Worm (Caenorhabditis elegans) whole organism, L4 larva: ENCODE measurements around the gene sre-50.

ENCODE experiments used
- Y48G9A.11 ChIP-seq: fragments of 200-800 bp; sonication (Bioruptor generic); IDR thresholded peaks from 2 replicates; pipeline ENCODE4 v1.3.6; 2022; ENCODE audit warnings: missing genetic modification reagents, missing genetic modification characterization, missing compliant biosample characterization
- Y5F2A.4 ChIP-seq: fragments of 200-800 bp; sonication (Bioruptor generic); optimal IDR thresholded peaks from 2 replicates; lab custom pipeline; 2018; ENCODE audit warnings: mild to moderate bottlenecking, missing genetic modification characterization, missing compliant biosample characterization
- ZK546.5 ChIP-seq, 2 experiments: sonication (generic microtip); optimal IDR thresholded peaks; 2 replicates each; lab custom pipeline; 2017; ENCODE audit warnings: missing biosample characterization in 2 of 2, missing genetic modification characterization in 2 of 2
- aha-1 ChIP-seq: fragments of 150-350 bp; peaks from one replicate; lab custom pipeline; 2014; ENCODE audit warnings: missing biosample characterization, missing genetic modification characterization
- ceh-28 ChIP-seq: fragments of 150-350 bp; optimal IDR thresholded peaks from 2 replicates; lab custom pipeline; 2014; ENCODE audit warnings: missing biosample characterization, missing genetic modification reagents, missing genetic modification characterization
- ceh-32 ChIP-seq: sonication (generic microtip); optimal IDR thresholded peaks from 2 replicates; lab custom pipeline; 2016; ENCODE audit warnings: mild to moderate bottlenecking, missing genetic modification characterization, missing compliant biosample characterization; ENCODE audit not compliant: poor library complexity
- ceh-62 ChIP-seq: sonication (generic microtip); optimal IDR thresholded peaks from 2 replicates; lab custom pipeline; 2017; ENCODE audit warnings: missing biosample characterization, missing genetic modification characterization
- ceh-82 ChIP-seq: sonication (generic microtip); optimal IDR thresholded peaks from 2 replicates; lab custom pipeline; 2017; ENCODE audit warnings: missing biosample characterization, missing genetic modification characterization
- daf-16 ChIP-seq, 3 experiments: sonication (generic microtip); optimal IDR thresholded peaks; 2 replicates each; lab custom pipeline; 2016 to 2017; ENCODE audit warnings: missing genetic modification characterization in 3 of 3, missing genetic modification reagents in 3 of 3, mild to moderate bottlenecking in 2 of 3, missing compliant biosample characterization in 2 of 3, missing biosample characterization in 1 of 3, moderate library complexity in 1 of 3
- dmd-6 ChIP-seq: fragments of 200-800 bp; sonication (Bioruptor generic); IDR thresholded peaks from 2 replicates; pipeline ENCODE4 v1.3.6; 2022; ENCODE audit warnings: missing genetic modification reagents, missing genetic modification characterization, missing compliant biosample characterization
- duxl-1 ChIP-seq: sonication (generic microtip); optimal IDR thresholded peaks from 2 replicates; lab custom pipeline; 2016; ENCODE audit warnings: mild to moderate bottlenecking, missing genetic modification characterization, moderate library complexity, missing compliant biosample characterization; ENCODE audit not compliant: poor library complexity
- dve-1 ChIP-seq: sonication (generic microtip); optimal IDR thresholded peaks from 2 replicates; lab custom pipeline; 2017; ENCODE audit warnings: antibody characterized with exemption, mild to moderate bottlenecking, missing genetic modification characterization, missing compliant biosample characterization; ENCODE audit not compliant: insufficient read depth
- egl-43 ChIP-seq: fragments of 200-800 bp; sonication (Bioruptor generic); IDR thresholded peaks from 2 replicates; pipeline ENCODE4 v1.3.6; 2022; ENCODE audit warnings: missing genetic modification reagents, missing genetic modification characterization, missing compliant biosample characterization
- fkh-10 ChIP-seq: fragments of 150-350 bp; optimal IDR thresholded peaks from 2 replicates; lab custom pipeline; 2014; ENCODE audit warnings: missing biosample characterization, missing genetic modification reagents, missing genetic modification characterization
- fos-1 ChIP-seq: fragments of 150-350 bp; optimal IDR thresholded peaks from 2 replicates; lab custom pipeline; 2014; ENCODE audit warnings: missing biosample characterization, missing genetic modification characterization
- hif-1 ChIP-seq, 2 experiments: sonication (generic microtip); optimal IDR thresholded peaks; 2 replicates each; lab custom pipeline; 2016 to 2017; ENCODE audit warnings: missing compliant biosample characterization in 2 of 2, missing genetic modification characterization in 2 of 2, missing genetic modification reagents in 2 of 2, missing genotype in 2 of 2, mild to moderate bottlenecking in 1 of 2
- hlh-30 ChIP-seq: sonication (generic microtip); optimal IDR thresholded peaks from 2 replicates; lab custom pipeline; 2017; ENCODE audit warnings: antibody characterized with exemption, mild to moderate bottlenecking, missing genetic modification characterization, missing compliant biosample characterization; ENCODE audit not compliant: insufficient read depth
- hmg-1.1 ChIP-seq: fragments of 200-800 bp; sonication (Bioruptor generic); IDR thresholded peaks from 2 replicates; pipeline ENCODE4 v1.3.6; 2022; ENCODE audit warnings: missing genetic modification reagents, missing genetic modification characterization, missing compliant biosample characterization
- lin-29 ChIP-seq: fragments of 200-800 bp; sonication (Bioruptor generic); IDR thresholded peaks from 2 replicates; pipeline ENCODE4 v1.3.6; 2022; ENCODE audit warnings: missing genetic modification reagents, missing genetic modification characterization, missing compliant biosample characterization
- lir-3 ChIP-seq: sonication (generic microtip); optimal IDR thresholded peaks from 2 replicates; lab custom pipeline; 2016; ENCODE audit warnings: mild to moderate bottlenecking, missing genetic modification characterization, missing compliant biosample characterization
- madf-9 ChIP-seq: fragments of 200-800 bp; sonication (Bioruptor generic); conservative IDR thresholded peaks from 2 replicates; pipeline ENCODE4 v1.3.6; 2022; ENCODE audit warnings: missing genetic modification reagents, missing genetic modification characterization, missing compliant biosample characterization
- mdl-1 ChIP-seq, 2 experiments: fragments of 150-350 bp in 1 of 2; sonication (generic microtip) in 1 of 2; optimal IDR thresholded peaks; 2 replicates each; lab custom pipeline; 2014 to 2017; ENCODE audit warnings: missing biosample characterization in 2 of 2, missing genetic modification characterization in 2 of 2
- mep-1 ChIP-seq: fragments of 150-350 bp; sonication (generic microtip); optimal IDR thresholded peaks from 3 replicates; lab custom pipeline; 2014; ENCODE audit warnings: missing biosample characterization, missing genetic modification characterization
- mes-2 ChIP-seq: sonication (generic microtip); optimal IDR thresholded peaks from 2 replicates; lab custom pipeline; 2016; ENCODE audit warnings: missing genotype, mild to moderate bottlenecking, missing genetic modification characterization, missing compliant biosample characterization; ENCODE audit not compliant: poor library complexity, severe bottlenecking
- mxl-2 ChIP-seq: fragments of 200-800 bp; sonication (Bioruptor generic); conservative IDR thresholded peaks from 2 replicates; pipeline ENCODE4 v1.3.6; 2022; ENCODE audit warnings: missing genetic modification reagents, missing genetic modification characterization, missing compliant biosample characterization
- nhr-237 ChIP-seq: sonication (generic microtip); optimal IDR thresholded peaks from 2 replicates; lab custom pipeline; 2017; ENCODE audit warnings: missing biosample characterization, missing genetic modification characterization
- nhr-28 ChIP-seq: fragments of 150-350 bp; optimal IDR thresholded peaks from 2 replicates; lab custom pipeline; 2014; ENCODE audit warnings: missing biosample characterization, missing genetic modification characterization
- nhr-41 ChIP-seq: fragments of 200-800 bp; sonication (Bioruptor generic); IDR thresholded peaks from 2 replicates; pipeline ENCODE4 v1.3.6; 2022; ENCODE audit warnings: missing genetic modification reagents, missing genetic modification characterization, missing compliant biosample characterization
- pqm-1 ChIP-seq: sonication (generic microtip); optimal IDR thresholded peaks from 2 replicates; lab custom pipeline; 2017; ENCODE audit warnings: missing biosample characterization, missing genetic modification characterization
- set-16 ChIP-seq: fragments of 200-800 bp; sonication (Bioruptor generic); IDR thresholded peaks from 2 replicates; pipeline ENCODE4 v1.3.6; 2022; ENCODE audit warnings: missing genetic modification reagents, missing genetic modification characterization, missing compliant biosample characterization
- snpc-1.2 ChIP-seq: fragments of 200-800 bp; sonication (Bioruptor generic); IDR thresholded peaks from 2 replicates; pipeline ENCODE4 v1.3.6; 2022; ENCODE audit warnings: missing genetic modification reagents, missing genetic modification characterization, missing compliant biosample characterization
- tag-97 ChIP-seq: fragments of 200-800 bp; sonication (Bioruptor generic); IDR thresholded peaks from 2 replicates; pipeline ENCODE4 v1.3.6; 2022; ENCODE audit warnings: missing genetic modification characterization, missing compliant biosample characterization
- tra-1 ChIP-seq: fragments of 200-800 bp; sonication (Bioruptor generic); IDR thresholded peaks from 2 replicates; pipeline ENCODE4 v1.3.6; 2022; ENCODE audit warnings: missing genetic modification reagents, missing genetic modification characterization, missing compliant biosample characterization
- unc-39 ChIP-seq: sonication (generic microtip); optimal IDR thresholded peaks from 2 replicates; lab custom pipeline; 2017; ENCODE audit warnings: missing biosample characterization, missing genetic modification characterization
- unc-62 ChIP-seq, 3 experiments: fragments of 150-350 bp in 1 of 3; sonication (generic microtip); optimal IDR thresholded peaks in 2 of 3; peaks in 1 of 3; 1 replicate in 1 of 3; 2 replicates in 2 of 3; lab custom pipeline; 2014 to 2017; ENCODE audit warnings: missing biosample characterization in 3 of 3, missing genetic modification characterization in 3 of 3, missing genetic modification reagents in 3 of 3, missing genotype in 1 of 3
- zip-11 ChIP-seq: fragments of 200-800 bp; sonication (Bioruptor generic); IDR thresholded peaks from 2 replicates; pipeline ENCODE4 v1.3.6; 2022; ENCODE audit warnings: missing genetic modification characterization, missing compliant biosample characterization

The sre-50 gene

DNA sequence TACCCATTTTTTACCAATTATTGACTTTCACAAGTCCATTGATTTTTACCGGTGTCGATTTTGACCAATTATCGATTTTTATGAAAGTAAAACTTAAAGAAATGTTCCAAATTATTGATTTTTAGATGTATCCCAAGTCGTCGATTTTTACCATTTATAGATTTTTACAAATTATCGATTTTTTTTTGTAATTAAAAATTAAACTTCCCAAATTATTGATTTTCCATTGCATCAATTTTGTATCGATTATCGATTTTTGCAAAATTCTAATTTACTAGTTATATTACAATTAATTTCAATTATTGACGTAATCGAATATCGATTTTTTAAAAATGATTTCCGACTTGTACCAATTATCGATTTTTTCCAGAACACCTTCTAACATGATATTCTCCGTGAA is at the start of gene sre-50:
TSS of gene sre-50 (plus strand) at position 384 of the 400 bp plus-strand sequence.
- TF ChIP-seq ceh-28 (tag; lab: Kevin White, UChicago) (peak; percentile 96), ZK546.5 (tag; optimal IDR thresholded peaks at IDR 0.05; lab: Kevin White, UChicago) (no peak)

- TF ChIP-seq tra-1 (GFP tag; lab: Robert Waterston, UW): no peak
- peak; percentile 96 for TF ChIP-seq ceh-28 (tag; lab: Kevin White, UChicago)
Measured at ce11 chrII:12255545-12256233, 47.6 kb upstream of the sre-50 start.

DNA sequence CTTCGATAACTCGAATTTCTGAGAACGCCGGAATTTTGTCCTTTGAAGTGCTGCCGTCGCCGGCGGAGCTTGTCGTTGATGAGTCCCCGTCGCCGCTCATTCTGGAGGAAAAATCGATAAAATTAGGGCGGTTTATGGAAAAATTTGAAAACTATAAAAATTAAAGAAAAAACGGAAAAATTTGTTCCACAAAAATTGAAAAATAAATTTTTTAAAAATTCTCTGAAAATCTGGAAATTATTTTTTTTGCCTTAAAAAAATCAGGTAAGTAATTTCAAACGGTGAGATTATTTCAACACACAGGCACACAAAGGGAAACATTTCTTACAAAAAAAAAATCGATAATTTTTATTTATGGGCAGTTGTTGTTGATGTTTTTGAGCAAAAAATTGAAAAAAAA is 46.8 kb upstream of the sre-50 start, which contains the start of gene parn-2:
TSS of gene parn-2 (minus strand) at position 101 of the 400 bp plus-strand sequence.
- TF ChIP-seq pqm-1 (tag; lab: Kevin White, UChicago): no peak
- TF ChIP-seq nhr-237: no peak
- TF ChIP-seq unc-39: no peak
- no peak for TF ChIP-seq mxl-2 (GFP tag; lab: Robert Waterston, UW)
- TF ChIP-seq fos-1 (tag; lab: Kevin White, UChicago): no peak
- no peak for TF ChIP-seq fkh-10
- TF ChIP-seq nhr-28 (tag; lab: Kevin White, UChicago): no peak
- TF ChIP-seq mes-2 (tag; lab: Kevin White, UChicago): no peak
- TF ChIP-seq hmg-1.1 (GFP tag; lab: Robert Waterston, UW): no peak
- no peak for TF ChIP-seq aha-1 (tag; lab: Kevin White, UChicago)

- no peak for TF ChIP-seq hif-1 (tag; optimal IDR thresholded peaks at IDR 0.05; lab: Kevin White, UChicago)
- peak; percentile 65 for TF ChIP-seq ceh-28 (tag; lab: Kevin White, UChicago)
Measured at ce11 chrII:12257095-12257494, 46.2 kb upstream of the sre-50 start.

DNA sequence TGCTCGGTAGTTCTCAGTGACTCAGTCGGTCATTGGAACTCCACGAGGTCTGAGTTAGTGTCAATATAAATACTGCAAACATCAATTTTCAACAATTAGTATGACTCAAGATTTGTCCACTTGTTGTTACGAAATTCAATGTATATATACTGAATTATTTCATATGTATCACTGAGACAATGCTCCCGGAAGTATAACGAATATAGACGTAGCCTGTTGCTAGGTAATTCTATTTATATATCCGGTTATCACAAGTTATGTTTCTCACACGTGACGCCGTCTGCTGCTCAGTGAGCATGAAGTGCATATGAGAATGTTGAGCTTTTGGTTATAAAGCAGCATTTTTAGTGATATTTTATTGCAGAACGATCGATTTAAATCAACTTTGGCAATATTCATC is 42.8 kb upstream of the sre-50 start:
- TF ChIP-seq lir-3 (tag; lab: Kevin White, UChicago): no peak
- peak in 1 of 2 experiments; percentile 32 for TF ChIP-seq unc-62 (GFP tag; optimal IDR thresholded peaks at IDR 0.05 in 1 of 2; lab: Kevin White, UChicago)
- no peak for TF ChIP-seq unc-62 (tag; optimal IDR thresholded peaks at IDR 0.05; lab: Kevin White, UChicago)
- no peak for TF ChIP-seq Y48G9A.11 (GFP tag; lab: Robert Waterston, UW)

DNA sequence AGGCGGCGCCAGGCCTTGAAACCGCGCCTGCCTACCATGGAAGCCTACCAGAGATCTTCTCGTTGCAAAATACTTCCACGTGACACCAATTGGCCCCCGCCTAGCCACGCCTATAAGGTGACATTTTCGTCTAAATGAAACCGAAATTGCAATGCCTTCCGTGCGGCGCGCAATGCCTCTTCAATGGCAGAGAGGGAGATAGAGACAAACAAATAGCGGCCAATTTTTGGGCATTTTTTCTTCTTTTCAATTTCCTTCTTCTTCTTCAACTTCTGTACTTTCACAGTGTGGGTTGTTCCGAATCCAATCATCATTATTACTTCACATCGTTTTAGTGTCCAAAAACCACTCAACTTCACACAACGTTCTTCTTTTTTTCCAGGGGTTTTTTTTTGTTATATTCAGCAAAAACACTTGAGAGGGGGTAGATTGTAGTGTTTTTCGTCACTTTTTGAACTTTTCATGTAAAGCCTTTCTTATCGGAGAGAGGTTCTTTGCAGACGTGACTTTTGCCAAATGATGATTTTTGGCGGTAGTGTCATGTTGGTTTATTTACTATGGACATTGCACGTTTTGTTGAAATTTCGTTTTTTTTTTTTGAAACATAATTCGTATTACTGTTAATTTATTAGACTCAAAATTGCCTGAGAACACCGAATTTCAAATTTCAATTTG is 42.0 kb upstream of the sre-50 start:
- TF ChIP-seq mep-1 (tag; lab: Kevin White, UChicago) (peak; percentile 26), Y5F2A.4 (no peak), mdl-1 (tag; optimal IDR thresholded peaks at IDR 0.05; lab: Kevin White, UChicago) (peak in 1 of 2 experiments; percentile 25), aha-1 (tag; lab: Kevin White, UChicago) (peak; percentile 91), lin-29 (no peak), hif-1 (tag; optimal IDR thresholded peaks at IDR 0.05; lab: Kevin White, UChicago) (peak; percentile 76 to 83), ceh-32 (tag; lab: Kevin White, UChicago) (no peak), daf-16 (GFP tag; optimal IDR thresholded peaks at IDR 0.05; lab: Kevin White, UChicago) (no peak), daf-16 (tag; optimal IDR thresholded peaks at IDR 0.05; lab: Kevin White, UChicago) (peak; percentile 25), snpc-1.2 (no peak), lir-3 (tag; lab: Kevin White, UChicago) (no peak), madf-9 (GFP tag; lab: Robert Waterston, UW) (no peak), ceh-62 (tag; lab: Kevin White, UChicago) (no peak), nhr-41 (GFP tag; lab: Robert Waterston, UW) (no peak), set-16 (GFP tag; lab: Robert Waterston, UW) (0 out of 2 replicates have a peak, but pooled peaks have one; percentile 12), tag-97 (GFP tag; lab: Robert Waterston, UW) (no peak), hlh-30 (tag; lab: Kevin White, UChicago) (peak; percentile 7), zip-11 (GFP tag; lab: Robert Waterston, UW) (no peak), duxl-1 (tag; lab: Kevin White, UChicago) (no peak), unc-62 (GFP tag; optimal IDR thresholded peaks at IDR 0.05 in 1 of 2; lab: Kevin White, UChicago) (no peak), unc-62 (tag; optimal IDR thresholded peaks at IDR 0.05; lab: Kevin White, UChicago) (no peak), ceh-82 (tag; lab: Kevin White, UChicago) (no peak), egl-43 (GFP tag; lab: Robert Waterston, UW) (no peak; the same call in 1 of the 2 replicates), dve-1 (tag; lab: Kevin White, UChicago) (peak; percentile 14), dmd-6 (GFP tag; lab: Robert Waterston, UW) (peak; percentile 22; the same call in 1 of the 2 replicates)
- TF ChIP-seq, all 104 proteins: peak for 9
